Fruit fly (Drosophila melanogaster) whole organism, embryonic: ENCODE results near the gene CG11843.

Source experiments
- Aef1 ChIP-seq: fragments of 200-800 bp; sonication (Bioruptor generic); IDR thresholded peaks from 3 replicates; pipeline ENCODE4 v1.3.6; 2022; ENCODE audit warnings: missing biosample characterization, missing genetic modification characterization
- CG1024 ChIP-seq: fragments of 200-800 bp; sonication (Bioruptor generic); IDR thresholded peaks from 2 replicates; pipeline ENCODE4 v1.3.6; 2022; ENCODE audit warnings: missing biosample characterization, missing genetic modification characterization
- CG12071 ChIP-seq: fragments of 200-800 bp; sonication (Bioruptor generic); optimal IDR thresholded peaks from 3 replicates; lab custom pipeline; 2018; ENCODE audit warnings: missing biosample characterization, mild to moderate bottlenecking, missing genetic modification characterization
- CG12219 ChIP-seq: fragments of 200-800 bp; sonication (Bioruptor generic); optimal IDR thresholded peaks from 3 replicates; lab custom pipeline; 2018; ENCODE audit warnings: missing biosample characterization, mild to moderate bottlenecking, missing genetic modification characterization
- CG12299 ChIP-seq: fragments of 200-800 bp; sonication (Bioruptor generic); optimal IDR thresholded peaks from 2 replicates; lab custom pipeline; 2018; ENCODE audit warnings: missing biosample characterization, mild to moderate bottlenecking, missing genetic modification characterization
- CG13123 ChIP-seq: fragments of 200-800 bp; sonication (Bioruptor generic); optimal IDR thresholded peaks from 2 replicates; lab custom pipeline; 2016; ENCODE audit warnings: missing biosample characterization, missing genetic modification characterization
- CG14441 ChIP-seq: fragments of 200-800 bp; sonication (Bioruptor generic); IDR thresholded peaks from 2 replicates; pipeline ENCODE4 v1.3.6; 2022; ENCODE audit warnings: missing biosample characterization, missing genetic modification characterization
- CG2678 ChIP-seq: fragments of 200-800 bp; sonication (Bioruptor generic); optimal IDR thresholded peaks from 3 replicates; lab custom pipeline; 2019; ENCODE audit warnings: missing biosample characterization, mild to moderate bottlenecking, missing genetic modification characterization, moderate library complexity
- CG32772 ChIP-seq: fragments of 200-800 bp; sonication (Bioruptor generic); IDR thresholded peaks from 2 replicates; pipeline ENCODE4 v1.3.6; 2022; ENCODE audit warnings: missing biosample characterization, missing genetic modification characterization
- CG33557 ChIP-seq: fragments of 200-800 bp; sonication (Bioruptor generic); optimal IDR thresholded peaks from 2 replicates; lab custom pipeline; 2019; ENCODE audit warnings: missing biosample characterization, mild to moderate bottlenecking, missing genetic modification characterization, moderate library complexity
- CG6813 ChIP-seq: fragments of 200-800 bp; sonication (Bioruptor generic); optimal IDR thresholded peaks from 2 replicates; lab custom pipeline; 2017; ENCODE audit warnings: missing biosample characterization, missing genetic modification characterization, mild to moderate bottlenecking, moderate library complexity, missing genetic modification reagents
- CG7357 ChIP-seq: fragments of 200-800 bp; sonication (Bioruptor generic); IDR thresholded peaks from 3 replicates; pipeline ENCODE4 v1.3.6; 2022; ENCODE audit warnings: missing biosample characterization, missing genetic modification characterization
- CG7372 ChIP-seq: fragments of 200-800 bp; sonication (Bioruptor generic); IDR thresholded peaks from 2 replicates; pipeline ENCODE4 v1.3.6; 2022; ENCODE audit warnings: missing biosample characterization, missing genetic modification characterization
- CG8924 ChIP-seq: fragments of 200-800 bp; optimal IDR thresholded peaks from 3 replicates; lab custom pipeline; 2019; ENCODE audit warnings: missing biosample characterization, mild to moderate bottlenecking, missing genetic modification characterization, moderate library complexity
- CoRest ChIP-seq: fragments of 200-800 bp; sonication (Bioruptor generic); optimal IDR thresholded peaks from 3 replicates; lab custom pipeline; 2018; ENCODE audit warnings: missing biosample characterization, mild to moderate bottlenecking, missing genetic modification characterization, moderate library complexity
- D19A ChIP-seq: fragments of 200-800 bp; optimal IDR thresholded peaks from 3 replicates; lab custom pipeline; 2019; ENCODE audit warnings: missing biosample characterization, mild to moderate bottlenecking, missing genetic modification characterization, moderate library complexity
- Dbx ChIP-seq: fragments of 200-800 bp; sonication (Bioruptor generic); IDR thresholded peaks from 3 replicates; pipeline ENCODE4 v1.3.6; 2022; ENCODE audit warnings: missing biosample characterization, missing genetic modification characterization
- E2f1 ChIP-seq: fragments of 200-800 bp; sonication (Bioruptor generic); IDR thresholded peaks from 2 replicates; pipeline ENCODE4 v1.3.6; 2022; ENCODE audit warnings: missing biosample characterization, missing genetic modification characterization
- Fer1 ChIP-seq: fragments of 200-800 bp; sonication (Bioruptor generic); optimal IDR thresholded peaks from 2 replicates; lab custom pipeline; 2017; ENCODE audit warnings: missing biosample characterization, mild to moderate bottlenecking, missing genetic modification characterization
- HmgZ ChIP-seq: fragments of 200-800 bp; sonication (Bioruptor generic); optimal IDR thresholded peaks from 2 replicates; lab custom pipeline; 2018; ENCODE audit warnings: missing biosample characterization, mild to moderate bottlenecking, missing genetic modification characterization
- Hmr ChIP-seq: fragments of 200-800 bp; sonication (Bioruptor generic); optimal IDR thresholded peaks from 3 replicates; lab custom pipeline; 2017; ENCODE audit warnings: mild to moderate bottlenecking, missing biosample characterization, missing genetic modification reagents, missing genetic modification characterization
- Hr39 ChIP-seq: fragments of >200 bp; optimal IDR thresholded peaks from 2 replicates; lab custom pipeline; 2017
- Hr51 ChIP-seq, 2 experiments: fragments of 200-800 bp; sonication (Bioruptor generic); optimal IDR thresholded peaks; 2 replicates in 1 of 2; 3 replicates in 1 of 2; lab custom pipeline; 2016 to 2018; ENCODE audit warnings: missing biosample characterization in 2 of 2, missing genetic modification characterization in 2 of 2, mild to moderate bottlenecking in 1 of 2, moderate library complexity in 1 of 2
- Jarid2 ChIP-seq: fragments of 200-800 bp; sonication (Bioruptor generic); optimal IDR thresholded peaks from 3 replicates; lab custom pipeline; 2017; ENCODE audit warnings: mild to moderate bottlenecking, missing biosample characterization, missing genetic modification reagents, missing genetic modification characterization
- Myb ChIP-seq: fragments of 200-800 bp; sonication (Bioruptor generic); optimal IDR thresholded peaks from 2 replicates; lab custom pipeline; 2016; ENCODE audit warnings: missing biosample characterization, missing genetic modification characterization
- Scr ChIP-seq: fragments of 200-800 bp; sonication (Bioruptor generic); IDR thresholded peaks from 2 replicates; pipeline ENCODE4 v1.3.6; 2022; ENCODE audit warnings: missing biosample characterization, missing genetic modification characterization; ENCODE audit not compliant: partially characterized antibody
- Sry-δ ChIP-seq: fragments of 200-800 bp; sonication (Bioruptor generic); optimal IDR thresholded peaks from 2 replicates; lab custom pipeline; 2016; ENCODE audit warnings: missing biosample characterization, missing genetic modification characterization
- Tbp ChIP-seq: fragments of >200 bp; optimal IDR thresholded peaks from 2 replicates; lab custom pipeline; 2018; ENCODE audit warnings: missing biosample characterization, missing genetic modification characterization
- ac ChIP-seq: fragments of 200-800 bp; sonication (Bioruptor generic); optimal IDR thresholded peaks from 3 replicates; lab custom pipeline; 2017; ENCODE audit warnings: missing biosample characterization, mild to moderate bottlenecking, missing genetic modification characterization
- bab2 ChIP-seq: fragments of 200-800 bp; sonication (Bioruptor generic); optimal IDR thresholded peaks from 2 replicates; lab custom pipeline; 2016; ENCODE audit warnings: missing biosample characterization, missing genetic modification characterization
- br ChIP-seq: fragments of >200 bp; optimal IDR thresholded peaks from 2 replicates; lab custom pipeline; 2017
- corto ChIP-seq: fragments of 200-800 bp; sonication (Bioruptor generic); optimal IDR thresholded peaks from 2 replicates; lab custom pipeline; 2016; ENCODE audit warnings: missing biosample characterization, mild to moderate bottlenecking, missing genetic modification characterization, moderate library complexity
- gem ChIP-seq: fragments of 200-800 bp; sonication (Bioruptor generic); optimal IDR thresholded peaks from 2 replicates; lab custom pipeline; 2019; ENCODE audit warnings: missing biosample characterization, mild to moderate bottlenecking, missing genetic modification characterization, moderate library complexity
- ind ChIP-seq: fragments of 200-800 bp; sonication (Bioruptor generic); optimal IDR thresholded peaks from 3 replicates; lab custom pipeline; 2016; ENCODE audit warnings: missing biosample characterization, missing genetic modification characterization
- mam ChIP-seq: fragments of 200-800 bp; sonication (Bioruptor generic); optimal IDR thresholded peaks from 3 replicates; lab custom pipeline; 2016; ENCODE audit warnings: missing biosample characterization, missing genetic modification characterization
- odd ChIP-seq: fragments of 200-800 bp; sonication (Bioruptor generic); optimal IDR thresholded peaks from 2 replicates; lab custom pipeline; 2017; ENCODE audit warnings: missing biosample characterization, mild to moderate bottlenecking, missing genetic modification characterization
- org-1 ChIP-seq: fragments of 200-800 bp; sonication (Bioruptor generic); optimal IDR thresholded peaks from 2 replicates; lab custom pipeline; 2017; ENCODE audit warnings: missing biosample characterization, missing genetic modification characterization
- pb ChIP-seq: fragments of 200-800 bp; sonication (Bioruptor generic); optimal IDR thresholded peaks from 3 replicates; lab custom pipeline; 2016; ENCODE audit warnings: missing biosample characterization, missing genetic modification characterization
- pfk ChIP-seq: fragments of 200-800 bp; sonication (Bioruptor generic); optimal IDR thresholded peaks from 2 replicates; lab custom pipeline; 2018; ENCODE audit warnings: missing biosample characterization, mild to moderate bottlenecking, missing genetic modification characterization, moderate library complexity
- row ChIP-seq: fragments of 200-800 bp; sonication (Bioruptor generic); IDR thresholded peaks from 3 replicates; pipeline ENCODE4 v1.3.6; 2022; ENCODE audit warnings: missing biosample characterization, missing genetic modification characterization
- salm ChIP-seq: fragments of 200-800 bp; sonication (Bioruptor generic); optimal IDR thresholded peaks from 2 replicates; lab custom pipeline; 2018; ENCODE audit warnings: missing biosample characterization, mild to moderate bottlenecking, missing genetic modification characterization
- sens ChIP-seq: fragments of 200-800 bp; sonication (Bioruptor generic); peaks from one replicate; lab custom pipeline; 2016; ENCODE audit warnings: missing biosample characterization, missing genetic modification characterization
- slp2 ChIP-seq: fragments of 200-800 bp; sonication (Bioruptor generic); optimal IDR thresholded peaks from 2 replicates; lab custom pipeline; 2016; ENCODE audit warnings: missing biosample characterization, missing genetic modification characterization
- sob ChIP-seq: fragments of 200-800 bp; sonication (Bioruptor generic); IDR thresholded peaks from 2 replicates; pipeline ENCODE4 v1.3.6; 2022; ENCODE audit warnings: missing biosample characterization, missing genetic modification characterization
- unpg ChIP-seq: fragments of 200-800 bp; sonication (Bioruptor generic); optimal IDR thresholded peaks from 3 replicates; lab custom pipeline; 2018; ENCODE audit warnings: missing biosample characterization, mild to moderate bottlenecking, missing genetic modification characterization, moderate library complexity
- zf30C ChIP-seq: fragments of 200-800 bp; sonication (Bioruptor generic); optimal IDR thresholded peaks from 3 replicates; lab custom pipeline; 2018; ENCODE audit warnings: missing biosample characterization, mild to moderate bottlenecking, missing genetic modification characterization

CG11843 gene

dm6 chr3R:29066285-29066684 is 12.1 kb downstream of the CG11843 start (continued):
- TF ChIP-seq CG13123 (GFP tag; lab: Kevin White, UChicago) = no peak
- TF ChIP-seq CG33557 (GFP tag; lab: Kevin White, UChicago) = no peak
- no peak for TF ChIP-seq Myb (GFP tag; lab: Kevin White, UChicago)
- no peak for TF ChIP-seq br (lab: Kevin White, UChicago)
- TF ChIP-seq CG8924 (tag; lab: Kevin White, UChicago) = no peak
- no peak for TF ChIP-seq Hr39 (lab: Kevin White, UChicago)
- TF ChIP-seq, all 482 proteins: peak for 46

dm6 chr3R:29067091-29067490 is 12.9 kb downstream of the CG11843 start:
- TF ChIP-seq Hr51 (GFP tag; optimal IDR thresholded peaks at IDR 0.05; lab: Kevin White, UChicago) = no peak
- TF ChIP-seq HmgZ = no peak
- peak; percentile 39 for TF ChIP-seq sens (GFP tag; lab: Kevin White, UChicago)
- TF ChIP-seq, all 482 proteins: peak for 1

- TF ChIP-seq pfk (GFP tag; lab: Kevin White, UChicago) (no peak), Sry-δ (GFP tag; lab: Kevin White, UChicago) (peak; percentile 1), CG1024 (GFP tag; lab: Robert Waterston, UW) (no peak), Dbx (GFP tag; lab: Robert Waterston, UW) (peak; percentile 74), CG12299 (tag; lab: Kevin White, UChicago) (peak; percentile 16), sob (GFP tag; lab: Robert Waterston, UW) (peak; percentile 49), Hmr (GFP tag; lab: Kevin White, UChicago) (peak; percentile 66), zf30C (GFP tag; lab: Kevin White, UChicago) (no peak), D19A (tag; lab: Kevin White, UChicago) (peak; percentile 37), CG14441 (GFP tag; lab: Robert Waterston, UW) (peak; percentile 42), Jarid2 (GFP tag; lab: Kevin White, UChicago) (no peak), CG6813 (GFP tag; lab: Kevin White, UChicago) (peak; percentile 38), Scr (no peak; the same call in 1 of the 2 replicates), bab2 (GFP tag; lab: Kevin White, UChicago) (peak; percentile 45), org-1 (GFP tag; lab: Kevin White, UChicago) (peak; percentile 37), pb (peak; percentile 40), unpg (GFP tag; lab: Kevin White, UChicago) (peak; percentile 16), CG12219 (GFP tag; lab: Kevin White, UChicago) (peak; percentile 29), CoRest (tag; lab: Kevin White, UChicago) (peak; percentile 40), E2f1 (0 out of 2 replicates have a peak, but pooled peaks have one; percentile 17), CG2678 (tag; lab: Kevin White, UChicago) (peak; percentile 71), Fer1 (GFP tag; lab: Kevin White, UChicago) (peak; percentile 52), slp2 (GFP tag; lab: Kevin White, UChicago) (no peak), row (GFP tag; lab: Robert Waterston, UW) (peak; percentile 64), Aef1 (peak; percentile 28; the same call in 1 of the 3 replicates), CG12071 (GFP tag; lab: Kevin White, UChicago) (peak; percentile 31), odd (GFP tag; lab: Kevin White, UChicago) (peak; percentile 19), ac (no peak), salm (tag; lab: Kevin White, UChicago) (no peak), corto (GFP tag; lab: Kevin White, UChicago) (peak; percentile 29), Tbp (no peak), ind (peak; percentile 33), mam (GFP tag; lab: Kevin White, UChicago) (peak; percentile 49), CG7357 (GFP tag; lab: Robert Waterston, UW) (peak; percentile 29; the same call in 1 of the 3 replicates), CG32772 (GFP tag; lab: Robert Waterston, UW) (peak; percentile 43), gem (tag; lab: Kevin White, UChicago) (peak; percentile 62), CG7372 (GFP tag; lab: Robert Waterston, UW) (0 out of 2 replicates have a peak, but pooled peaks have one; percentile 11)
These were observed 14.5 kb downstream of the CG11843 start for dm6 chr3R:29068430-29069207.
